Worm (Caenorhabditis elegans): Measurements from ENCODE around the gene drd-50.
A peak's percentile ranks its signal among the peaks of the same experiment; 100 is the strongest.

DNA sequence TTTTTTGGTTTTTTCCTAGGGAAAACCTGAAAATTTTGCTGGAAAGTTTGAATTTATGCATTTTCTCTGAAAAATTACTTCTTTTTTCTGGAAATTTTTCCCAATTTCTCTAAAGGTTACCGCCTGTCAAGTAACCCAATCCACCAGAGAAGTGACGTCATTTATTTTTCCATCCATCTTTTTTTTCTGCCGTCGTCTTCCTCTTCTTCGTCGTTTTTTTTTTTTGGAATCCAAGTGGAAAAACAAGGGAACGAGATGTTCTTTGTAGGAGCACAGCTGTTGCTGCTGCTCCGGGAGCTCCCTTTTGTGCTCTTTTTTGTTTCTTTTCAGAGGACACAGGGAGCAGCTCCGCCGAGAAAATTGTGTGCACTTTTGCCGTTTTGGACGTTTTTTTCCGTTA lies 23.2 kb upstream of the drd-50 start:
- TF ChIP-seq F23B12.7 (tag; optimal IDR thresholded peaks at IDR 0.05; ENCODE audit: insufficient read depth) (no peak), nfya-2 (GFP tag; IDR thresholded peaks at IDR 0.05) (no peak), let-526 (GFP tag; IDR thresholded peaks at IDR 0.05) (no peak), dpl-1 (GFP tag; optimal IDR thresholded peaks at IDR 0.05) (no peak), fkh-3 (tag; optimal IDR thresholded peaks at IDR 0.05) (no peak), F33H1.4 (GFP tag; IDR thresholded peaks at IDR 0.05) (no peak), somi-1 (GFP tag; optimal IDR thresholded peaks at IDR 0.05) (no peak), hmg-20 (GFP tag; IDR thresholded peaks at IDR 0.05) (no peak), akir-1 (GFP tag; optimal IDR thresholded peaks at IDR 0.05) (no peak), ceh-79 (tag; optimal IDR thresholded peaks at IDR 0.05) (no peak), atf-7 (tag; optimal IDR thresholded peaks at IDR 0.05) (peak; percentile 62)
